Worm (Caenorhabditis elegans) whole organism, midembryonic: Measurements from ENCODE around the gene osm-9.

Source experiments
- T22C8.4 ChIP-seq: fragments of 200-800 bp; sonication (Bioruptor generic); IDR thresholded peaks from 2 replicates; pipeline ENCODE4 v1.3.6; 2022; ENCODE audit warnings: missing genetic modification characterization, missing compliant biosample characterization
- cog-1 ChIP-seq: sonication (generic microtip); optimal IDR thresholded peaks from 2 replicates; lab custom pipeline; 2016; ENCODE audit warnings: missing genetic modification characterization, missing compliant biosample characterization
- flt-1 ChIP-seq: fragments of 200-800 bp; sonication (Bioruptor generic); IDR thresholded peaks from 2 replicates; pipeline ENCODE4 v1.3.6; 2022; ENCODE audit warnings: missing genetic modification characterization, missing compliant biosample characterization
- klf-2 ChIP-seq: fragments of 200-800 bp; sonication (Bioruptor generic); conservative IDR thresholded peaks from 2 replicates; pipeline ENCODE4 v1.3.6; 2022; ENCODE audit warnings: missing genetic modification reagents, missing genetic modification characterization, missing compliant biosample characterization
- med-1 ChIP-seq: sonication (generic microtip); optimal IDR thresholded peaks from 2 replicates; lab custom pipeline; 2017; ENCODE audit warnings: missing genetic modification characterization, mild to moderate bottlenecking, missing compliant biosample characterization, antibody characterized with exemption, missing genetic modification reagents; ENCODE audit not compliant: insufficient read depth
- ref-1 ChIP-seq: fragments of 200-800 bp; sonication (Bioruptor generic); conservative IDR thresholded peaks from 2 replicates; pipeline ENCODE4 v1.3.6; 2022; ENCODE audit warnings: missing genetic modification reagents, missing genetic modification characterization, missing compliant biosample characterization
- tab-1 ChIP-seq: fragments of 200-800 bp; sonication (Bioruptor generic); IDR thresholded peaks from 2 replicates; pipeline ENCODE4 v1.3.6; 2022; ENCODE audit warnings: missing genetic modification characterization, missing compliant biosample characterization
- ztf-23 ChIP-seq: fragments of 200-800 bp; sonication (Bioruptor generic); IDR thresholded peaks from 2 replicates; pipeline ENCODE4 v1.3.6; 2022; ENCODE audit warnings: missing genetic modification reagents, missing genetic modification characterization, missing compliant biosample characterization
- ztf-29 ChIP-seq: fragments of 200-800 bp; sonication (Bioruptor generic); IDR thresholded peaks from 2 replicates; pipeline ENCODE4 v1.3.6; 2022; ENCODE audit warnings: missing genetic modification reagents, missing genetic modification characterization, missing compliant biosample characterization

Gene osm-9

DNA sequence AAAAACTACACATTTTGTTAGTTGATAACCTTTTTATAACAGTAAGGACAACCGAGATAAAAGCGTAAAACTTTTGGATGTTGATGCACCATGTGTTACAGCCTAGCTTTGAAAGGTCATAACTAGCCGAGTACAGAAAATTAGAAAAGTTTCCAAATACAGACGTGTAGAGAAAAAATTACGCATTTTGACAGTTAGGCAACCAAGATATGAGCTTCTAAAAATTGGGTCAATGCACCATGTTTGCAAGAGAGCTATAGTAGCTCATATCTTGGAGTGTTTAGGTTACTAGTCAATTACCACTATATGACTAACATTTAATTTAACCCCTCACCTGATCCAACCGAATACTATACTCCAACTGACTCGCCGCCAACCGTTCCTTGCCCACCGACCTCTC, 4.3 kb downstream of the osm-9 start:
- TF ChIP-seq ztf-23 (no peak), T22C8.4 (GFP tag; lab: Robert Waterston, UW) (no peak), ztf-29 (GFP tag; lab: Robert Waterston, UW) (no peak), tab-1 (GFP tag; lab: Robert Waterston, UW) (no peak), cog-1 (tag; lab: Kevin White, UChicago) (no peak), med-1 (GFP tag; lab: Kevin White, UChicago) (no peak), ref-1 (GFP tag; lab: Robert Waterston, UW) (no peak), flt-1 (GFP tag; lab: Robert Waterston, UW) (no peak), klf-2 (no peak)

DNA sequence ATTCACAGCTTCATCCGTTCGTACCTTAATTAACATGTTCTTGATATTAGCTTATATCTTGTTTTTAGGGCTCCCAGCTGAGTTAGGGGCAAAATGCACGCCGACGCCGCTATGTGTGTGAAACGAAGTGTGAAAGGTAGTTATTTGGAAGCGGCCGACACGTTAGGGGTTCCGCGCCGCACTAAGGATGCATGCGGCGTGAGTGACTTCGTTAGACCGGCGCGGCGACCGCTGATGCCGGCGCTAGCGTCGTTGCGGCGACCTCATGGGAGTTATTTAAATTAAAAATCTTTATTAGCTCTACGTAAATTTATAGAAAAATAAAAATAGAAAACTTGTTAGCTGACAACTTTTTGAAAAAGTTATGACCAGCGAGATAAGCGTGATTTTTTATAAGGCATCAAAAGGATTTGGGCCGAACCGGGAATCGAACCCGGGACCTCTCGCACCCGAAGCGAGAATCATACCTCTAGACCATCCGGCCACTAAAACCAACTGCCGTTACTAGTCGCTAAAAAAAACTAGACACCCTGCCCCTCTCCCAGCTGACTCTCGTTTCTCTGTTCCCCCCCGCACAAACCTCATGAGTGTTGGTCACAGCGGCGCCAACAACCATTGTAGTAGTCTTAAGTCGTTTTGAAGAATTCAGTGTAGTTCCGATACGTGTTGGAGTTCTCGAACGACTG, 5.3 kb downstream of the osm-9 start:
- TF ChIP-seq cog-1 (tag; lab: Kevin White, UChicago), result peak; percentile 26
- TF ChIP-seq ztf-29 (GFP tag; lab: Robert Waterston, UW), result peak; percentile 65; the same call in 1 of the 2 replicates
- peak; percentile 85 for TF ChIP-seq tab-1 (GFP tag; lab: Robert Waterston, UW)
- 0 out of 2 replicates have a peak, but pooled peaks have one; percentile 26 for TF ChIP-seq klf-2
- peak; percentile 65; the same call in 1 of the 2 replicates for TF ChIP-seq ref-1 (GFP tag; lab: Robert Waterston, UW)
- TF ChIP-seq flt-1 (GFP tag; lab: Robert Waterston, UW), result peak; percentile 91
- peak; percentile 27; the same call in 1 of the 2 replicates for TF ChIP-seq T22C8.4 (GFP tag; lab: Robert Waterston, UW)
- TF ChIP-seq med-1 (GFP tag; lab: Kevin White, UChicago), result no peak
- peak; percentile 61; the same call in 1 of the 2 replicates for TF ChIP-seq ztf-23

- TF ChIP-seq tab-1 (GFP tag; lab: Robert Waterston, UW), result no peak
Measured at ce11 chrIV:3548315-3548714, 8.9 kb downstream of the osm-9 start.

ce11 chrIV:3547500-3547899, 9.7 kb downstream of the osm-9 start, which contains the start of gene nstp-6:
TSS of gene nstp-6 (minus strand) at chrIV:3547600.
- TF ChIP-seq med-1 (GFP tag; lab: Kevin White, UChicago), result no peak
- TF ChIP-seq T22C8.4 (GFP tag; lab: Robert Waterston, UW), result no peak
- no peak for TF ChIP-seq ref-1 (GFP tag; lab: Robert Waterston, UW)
- no peak for TF ChIP-seq cog-1 (tag; lab: Kevin White, UChicago)
- TF ChIP-seq tab-1 (GFP tag; lab: Robert Waterston, UW), result no peak

DNA sequence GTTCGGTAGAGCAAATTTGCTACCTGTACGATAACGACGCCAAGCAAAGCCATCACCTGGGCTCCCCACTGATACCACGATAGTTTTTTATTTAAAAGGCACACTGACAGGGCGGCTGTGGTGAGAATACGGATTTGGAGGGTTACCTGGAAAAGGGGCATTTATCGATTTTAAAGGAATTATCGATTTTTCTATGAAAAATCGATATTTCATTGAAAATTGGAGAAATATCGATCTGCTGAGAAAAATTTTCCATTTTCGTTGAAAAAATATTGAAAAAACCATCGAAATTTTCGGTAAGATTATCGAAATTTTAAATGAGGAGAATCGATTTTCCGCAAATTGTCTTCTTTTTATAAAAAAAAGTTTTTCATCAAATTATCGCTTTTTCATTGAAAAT, 12.2 kb downstream of the osm-9 start:
- TF ChIP-seq cog-1 (tag; lab: Kevin White, UChicago) (no peak), ref-1 (GFP tag; lab: Robert Waterston, UW) (no peak), med-1 (GFP tag; lab: Kevin White, UChicago) (no peak), T22C8.4 (GFP tag; lab: Robert Waterston, UW) (0 out of 2 replicates have a peak, but pooled peaks have one; percentile 58), ztf-29 (GFP tag; lab: Robert Waterston, UW) (no peak), ztf-23 (no peak), tab-1 (GFP tag; lab: Robert Waterston, UW) (no peak)

DNA sequence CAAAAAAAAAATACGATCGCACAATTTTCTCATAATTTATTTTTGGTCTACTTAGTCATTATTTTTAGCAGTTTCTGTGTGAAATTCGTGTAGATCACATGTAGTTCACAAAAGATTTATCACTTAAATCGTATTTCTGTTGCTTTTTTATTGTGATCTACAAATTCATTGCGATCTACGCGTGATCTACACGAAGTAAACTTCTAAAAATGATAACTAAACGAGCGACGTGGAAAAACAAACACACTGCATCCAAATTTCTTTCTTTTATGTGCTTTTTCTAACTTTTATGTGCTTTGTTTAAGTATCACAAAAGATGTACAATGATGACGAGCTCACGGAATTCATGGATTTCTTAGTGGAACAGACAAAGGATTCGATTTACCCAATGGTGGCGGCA, 17.4 kb downstream of the osm-9 start, which contains the start of gene B0212.3:
TSS of gene B0212.3 (plus strand) at position 301 of the 400 bp plus-strand sequence.
- TF ChIP-seq T22C8.4 (GFP tag; lab: Robert Waterston, UW) (no peak), flt-1 (GFP tag; lab: Robert Waterston, UW) (no peak), cog-1 (tag; lab: Kevin White, UChicago) (no peak), ztf-23 (no peak), ref-1 (GFP tag; lab: Robert Waterston, UW) (no peak), ztf-29 (GFP tag; lab: Robert Waterston, UW) (no peak), tab-1 (GFP tag; lab: Robert Waterston, UW) (no peak), med-1 (GFP tag; lab: Kevin White, UChicago) (no peak), klf-2 (no peak)

DNA sequence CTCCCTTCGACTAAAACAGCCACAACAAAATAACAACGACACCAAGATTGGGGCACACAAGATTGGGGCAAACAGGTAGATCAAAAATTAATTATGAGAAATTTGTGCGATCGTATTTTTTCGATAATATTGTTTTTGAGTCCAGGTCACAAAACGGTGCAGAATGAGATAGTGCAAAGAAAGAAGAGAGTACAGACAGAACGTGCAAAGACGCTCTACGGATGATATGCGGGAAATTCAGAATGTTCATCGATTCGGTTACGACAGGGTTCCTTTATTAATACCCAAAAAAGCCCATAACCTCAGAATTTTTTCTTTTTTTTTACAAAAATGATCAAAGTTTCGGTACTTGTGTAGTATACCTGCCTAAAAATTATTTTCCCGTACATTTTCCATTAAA, 18.0 kb downstream of the osm-9 start:
- TF ChIP-seq T22C8.4 (GFP tag; lab: Robert Waterston, UW) (no peak), cog-1 (tag; lab: Kevin White, UChicago) (no peak), ztf-23 (no peak), klf-2 (no peak), flt-1 (GFP tag; lab: Robert Waterston, UW) (no peak), ztf-29 (GFP tag; lab: Robert Waterston, UW) (no peak), ref-1 (GFP tag; lab: Robert Waterston, UW) (no peak), tab-1 (GFP tag; lab: Robert Waterston, UW) (no peak), med-1 (GFP tag; lab: Kevin White, UChicago) (no peak)

DNA sequence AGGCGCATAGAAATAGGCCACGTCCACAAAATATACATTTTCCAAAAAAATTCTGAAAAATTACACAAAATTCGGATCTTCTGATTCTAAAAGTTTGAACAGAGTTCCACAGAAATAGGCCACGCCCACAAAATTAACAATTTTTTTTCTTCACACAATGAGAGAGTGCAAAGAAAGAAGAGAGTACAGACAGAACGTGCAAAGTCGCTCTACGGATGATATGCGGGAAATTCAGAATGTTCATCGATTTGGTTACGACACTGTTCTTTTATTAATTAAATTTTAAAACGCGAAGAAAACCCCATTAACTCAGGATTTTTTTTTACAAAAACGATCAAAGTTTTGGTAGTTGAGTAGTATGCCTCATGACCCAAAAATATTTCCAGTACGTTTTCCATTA, 24.2 kb downstream of the osm-9 start:
- TF ChIP-seq ztf-23, result no peak
- TF ChIP-seq ztf-29 (GFP tag; lab: Robert Waterston, UW), result no peak
- no peak for TF ChIP-seq flt-1 (GFP tag; lab: Robert Waterston, UW)
- no peak for TF ChIP-seq med-1 (GFP tag; lab: Kevin White, UChicago)
- TF ChIP-seq klf-2, result no peak

- no peak for TF ChIP-seq flt-1 (GFP tag; lab: Robert Waterston, UW)
- TF ChIP-seq klf-2, result no peak
Measured at ce11 chrIV:3532167-3532566, 25.1 kb downstream of the osm-9 start, which contains the start of gene M57.1. TSS of gene M57.1 (plus strand) at chrIV:3532467.

- TF ChIP-seq med-1 (GFP tag; lab: Kevin White, UChicago) (no peak), T22C8.4 (GFP tag; lab: Robert Waterston, UW) (peak; percentile 66; the same call in 1 of the 2 replicates)
Measured at ce11 chrIV:3531535-3531934, 25.7 kb downstream of the osm-9 start.
